Fruit fly (Drosophila melanogaster): ENCODE results near the gene CG13041.

The CG13041 gene

DNA sequence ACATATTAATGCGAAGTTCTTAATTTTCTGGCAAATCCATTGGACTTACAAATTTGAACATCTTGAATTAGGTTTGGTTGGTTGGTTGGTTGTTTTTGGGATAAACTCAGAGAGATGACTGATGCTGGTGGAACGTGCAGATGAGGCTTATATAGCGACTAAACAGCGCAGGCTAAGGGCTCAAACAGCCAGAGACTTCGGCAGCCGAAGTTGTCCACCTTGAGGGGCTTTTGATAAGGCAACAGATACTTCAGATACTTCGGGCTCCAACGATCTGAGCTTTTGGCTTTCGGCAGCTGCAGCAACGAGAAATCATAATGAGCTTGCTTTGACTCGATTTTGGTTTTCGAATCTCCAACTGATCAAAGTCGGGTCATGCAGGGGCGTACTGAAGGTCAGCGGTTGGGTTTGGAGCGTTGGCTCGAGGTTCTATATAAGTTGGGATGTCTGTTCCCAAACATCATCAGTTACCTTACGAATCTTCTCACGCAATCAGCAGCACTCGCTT, at the start of gene CG13041, which contains the start of gene CG13060:
Gene CG13041, minus strand, starts transcription at position 128 of the 508 bp plus-strand sequence.
Gene CG13060, plus strand, starts transcription at position 458 of the 508 bp plus-strand sequence.
- TF ChIP-seq cic (GFP tag; optimal IDR thresholded peaks at IDR 0.05) (no peak), Hr96 (GFP tag; optimal IDR thresholded peaks at IDR 0.05) (no peak), CG1620 (GFP tag; optimal IDR thresholded peaks at IDR 0.05) (no peak), Crg-1 (GFP tag; optimal IDR thresholded peaks at IDR 0.05) (no peak), CG11617 (GFP tag; optimal IDR thresholded peaks at IDR 0.05) (no peak), Clk (GFP tag; optimal IDR thresholded peaks at IDR 0.05) (no peak), pad (GFP tag; optimal IDR thresholded peaks at IDR 0.05) (no peak), cnc (optimal IDR thresholded peaks at IDR 0.05) (no peak), CG7045 (GFP tag; optimal IDR thresholded peaks at IDR 0.05) (no peak), kay (GFP tag; ENCODE audit: borderline replicate concordance) (no peak), CG14711 (tag; optimal IDR thresholded peaks at IDR 0.05) (no peak), tj (GFP tag; optimal IDR thresholded peaks at IDR 0.05) (no peak), bab1 (GFP tag; optimal IDR thresholded peaks at IDR 0.05) (no peak), Mnt (GFP tag; optimal IDR thresholded peaks at IDR 0.05) (no peak), CG12768 (GFP tag; optimal IDR thresholded peaks at IDR 0.05) (no peak), CG5204 (GFP tag; optimal IDR thresholded peaks at IDR 0.05) (no peak), CG33017 (tag; optimal IDR thresholded peaks at IDR 0.05) (no peak), CG7101 (tag; optimal IDR thresholded peaks at IDR 0.05) (no peak), ovo (GFP tag; optimal IDR thresholded peaks at IDR 0.05) (no peak), toe (GFP tag; optimal IDR thresholded peaks at IDR 0.05) (no peak)

DNA sequence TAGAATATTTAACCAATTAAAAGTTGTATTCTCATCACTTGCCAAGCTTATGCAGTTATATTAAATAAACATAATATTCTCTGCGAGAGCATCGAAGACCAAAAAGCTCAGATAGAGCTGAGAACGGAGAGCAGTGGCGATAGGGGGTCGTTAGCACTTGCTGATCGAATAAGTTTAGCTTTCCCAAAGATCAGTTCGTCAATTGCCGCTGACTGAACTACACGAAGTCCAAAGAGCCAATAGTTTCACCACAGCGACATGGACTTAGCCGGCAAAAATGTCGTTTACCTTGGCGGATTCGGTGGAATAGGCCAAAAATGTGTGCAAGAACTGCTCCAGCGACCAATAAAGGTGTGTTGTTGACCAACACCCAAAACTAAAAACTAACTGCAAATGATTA, 48.9 kb upstream of the CG13041 start, which contains the start of gene CG4842:
Gene CG4842, plus strand, starts transcription at position 191 of the 400 bp plus-strand sequence.
- no peak for TF ChIP-seq CG7045 (GFP tag; optimal IDR thresholded peaks at IDR 0.05)
- no peak for TF ChIP-seq cnc (optimal IDR thresholded peaks at IDR 0.05)
- TF ChIP-seq toe (GFP tag; optimal IDR thresholded peaks at IDR 0.05), result no peak
- TF ChIP-seq bab1 (GFP tag; optimal IDR thresholded peaks at IDR 0.05), result no peak
- no peak for TF ChIP-seq CG14711 (tag; optimal IDR thresholded peaks at IDR 0.05)
- TF ChIP-seq Hr96 (GFP tag; optimal IDR thresholded peaks at IDR 0.05), result no peak
- TF ChIP-seq Crg-1 (GFP tag; optimal IDR thresholded peaks at IDR 0.05), result no peak
- no peak for TF ChIP-seq pad (GFP tag; optimal IDR thresholded peaks at IDR 0.05)
- no peak for TF ChIP-seq cic (GFP tag; optimal IDR thresholded peaks at IDR 0.05)
- no peak for TF ChIP-seq CG33017 (tag; optimal IDR thresholded peaks at IDR 0.05)
- no peak for TF ChIP-seq kay (GFP tag; ENCODE audit: borderline replicate concordance)
- TF ChIP-seq ovo (GFP tag; optimal IDR thresholded peaks at IDR 0.05), result no peak
- TF ChIP-seq CG11617 (GFP tag; optimal IDR thresholded peaks at IDR 0.05), result no peak

DNA sequence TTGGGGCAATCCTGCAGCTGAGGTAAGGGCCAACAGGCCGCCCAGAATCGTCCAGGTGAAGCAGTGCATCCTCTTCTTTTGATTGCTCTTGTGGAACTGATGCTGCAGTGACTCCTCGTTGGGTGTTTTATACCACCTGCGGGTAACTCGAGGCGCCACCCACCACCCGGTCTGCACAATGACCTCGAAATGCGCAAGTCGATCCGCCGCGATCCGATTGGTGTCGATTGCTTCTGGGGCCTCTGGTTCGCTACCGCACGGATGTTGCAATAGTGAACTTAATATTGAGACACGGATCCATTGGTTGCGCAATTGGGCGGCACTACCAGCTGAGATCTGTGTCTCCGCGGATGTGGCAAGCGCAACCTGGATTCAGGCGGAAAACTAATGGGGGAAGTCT, 47.9 kb upstream of the CG13041 start, which contains the start of gene Cpr72Ec:
Gene Cpr72Ec, minus strand, starts transcription at position 101 of the 400 bp plus-strand sequence.
- no peak for TF ChIP-seq kay (GFP tag; ENCODE audit: borderline replicate concordance)
- TF ChIP-seq pad (GFP tag; optimal IDR thresholded peaks at IDR 0.05), result no peak
- no peak for TF ChIP-seq CG12768 (GFP tag; optimal IDR thresholded peaks at IDR 0.05)
- no peak for TF ChIP-seq CG7045 (GFP tag; optimal IDR thresholded peaks at IDR 0.05)
- TF ChIP-seq ovo (GFP tag; optimal IDR thresholded peaks at IDR 0.05), result no peak
- TF ChIP-seq CG14711 (tag; optimal IDR thresholded peaks at IDR 0.05), result no peak
- no peak for TF ChIP-seq Clk (GFP tag; optimal IDR thresholded peaks at IDR 0.05)
- no peak for TF ChIP-seq CG11617 (GFP tag; optimal IDR thresholded peaks at IDR 0.05)
- no peak for TF ChIP-seq Hr96 (GFP tag; optimal IDR thresholded peaks at IDR 0.05)
- no peak for TF ChIP-seq CG33017 (tag; optimal IDR thresholded peaks at IDR 0.05)
- TF ChIP-seq CG7101 (tag; optimal IDR thresholded peaks at IDR 0.05), result no peak
- TF ChIP-seq cnc (optimal IDR thresholded peaks at IDR 0.05), result no peak
- TF ChIP-seq CG5204 (GFP tag; optimal IDR thresholded peaks at IDR 0.05), result no peak
- TF ChIP-seq bab1 (GFP tag; optimal IDR thresholded peaks at IDR 0.05), result no peak
- TF ChIP-seq toe (GFP tag; optimal IDR thresholded peaks at IDR 0.05), result no peak
- TF ChIP-seq Crg-1 (GFP tag; optimal IDR thresholded peaks at IDR 0.05), result no peak
- TF ChIP-seq tj (GFP tag; optimal IDR thresholded peaks at IDR 0.05), result no peak
- TF ChIP-seq Mnt (GFP tag; optimal IDR thresholded peaks at IDR 0.05), result no peak
- no peak for TF ChIP-seq CG1620 (GFP tag; optimal IDR thresholded peaks at IDR 0.05)

DNA sequence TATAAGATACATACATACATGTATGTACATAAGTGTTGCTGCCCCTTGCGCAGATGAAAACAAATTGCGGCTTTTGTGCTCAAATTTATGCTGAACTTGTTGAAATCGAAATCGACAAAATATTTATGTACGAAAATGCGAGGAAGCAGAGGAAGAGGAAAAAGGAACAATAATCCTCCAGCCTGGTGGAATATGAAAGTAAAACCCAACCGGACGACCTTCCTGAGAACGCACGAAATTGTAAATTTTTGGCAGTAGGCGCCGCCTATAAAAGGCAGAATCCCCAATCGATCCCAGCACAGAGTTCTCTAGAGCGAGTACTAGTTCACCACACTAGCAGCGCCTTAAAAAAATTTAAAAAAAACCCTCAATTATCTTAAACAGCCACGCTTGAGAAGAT, 45.3 kb upstream of the CG13041 start, which contains the start of gene Cpr72Eb:
Gene Cpr72Eb, plus strand, starts transcription at position 301 of the 400 bp plus-strand sequence.
- TF ChIP-seq CG12768 (GFP tag; optimal IDR thresholded peaks at IDR 0.05), result no peak
- TF ChIP-seq Clk (GFP tag; optimal IDR thresholded peaks at IDR 0.05), result no peak
- TF ChIP-seq Crg-1 (GFP tag; optimal IDR thresholded peaks at IDR 0.05), result no peak
- TF ChIP-seq CG1620 (GFP tag; optimal IDR thresholded peaks at IDR 0.05), result no peak
- TF ChIP-seq CG5204 (GFP tag; optimal IDR thresholded peaks at IDR 0.05), result no peak
- TF ChIP-seq cnc (optimal IDR thresholded peaks at IDR 0.05), result no peak
- TF ChIP-seq CG14711 (tag; optimal IDR thresholded peaks at IDR 0.05), result no peak
- no peak for TF ChIP-seq kay (GFP tag; ENCODE audit: borderline replicate concordance)
- TF ChIP-seq tj (GFP tag; optimal IDR thresholded peaks at IDR 0.05), result no peak
- TF ChIP-seq ovo (GFP tag; optimal IDR thresholded peaks at IDR 0.05), result no peak
- no peak for TF ChIP-seq bab1 (GFP tag; optimal IDR thresholded peaks at IDR 0.05)
- no peak for TF ChIP-seq toe (GFP tag; optimal IDR thresholded peaks at IDR 0.05)
- TF ChIP-seq CG7101 (tag; optimal IDR thresholded peaks at IDR 0.05), result no peak
- TF ChIP-seq CG33017 (tag; optimal IDR thresholded peaks at IDR 0.05), result no peak
- TF ChIP-seq Mnt (GFP tag; optimal IDR thresholded peaks at IDR 0.05), result no peak
- TF ChIP-seq Hr96 (GFP tag; optimal IDR thresholded peaks at IDR 0.05), result no peak
- no peak for TF ChIP-seq pad (GFP tag; optimal IDR thresholded peaks at IDR 0.05)

DNA sequence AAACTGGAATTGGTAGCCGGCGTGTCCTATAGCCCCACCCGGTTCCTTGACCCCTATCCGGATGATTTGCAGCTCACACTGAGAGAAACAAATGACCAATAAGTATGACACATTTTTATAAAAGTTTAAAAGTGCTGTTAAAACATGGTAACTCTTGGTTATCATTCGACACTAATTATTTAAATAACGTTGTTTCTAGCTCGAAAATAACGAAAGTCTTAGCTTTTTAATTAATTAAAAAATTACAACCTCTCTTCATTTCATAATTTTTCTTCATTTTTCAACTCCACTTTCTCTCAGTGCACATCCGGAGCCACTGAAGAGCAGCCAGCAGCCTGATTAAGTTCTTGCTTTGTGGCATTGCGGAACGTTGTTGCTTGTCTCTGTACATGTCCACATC, 44.9 kb upstream of the CG13041 start:
- TF ChIP-seq CG5204 (GFP tag; optimal IDR thresholded peaks at IDR 0.05) (no peak), Clk (GFP tag; optimal IDR thresholded peaks at IDR 0.05) (no peak), CG7045 (GFP tag; optimal IDR thresholded peaks at IDR 0.05) (no peak), cnc (optimal IDR thresholded peaks at IDR 0.05) (no peak)

DNA sequence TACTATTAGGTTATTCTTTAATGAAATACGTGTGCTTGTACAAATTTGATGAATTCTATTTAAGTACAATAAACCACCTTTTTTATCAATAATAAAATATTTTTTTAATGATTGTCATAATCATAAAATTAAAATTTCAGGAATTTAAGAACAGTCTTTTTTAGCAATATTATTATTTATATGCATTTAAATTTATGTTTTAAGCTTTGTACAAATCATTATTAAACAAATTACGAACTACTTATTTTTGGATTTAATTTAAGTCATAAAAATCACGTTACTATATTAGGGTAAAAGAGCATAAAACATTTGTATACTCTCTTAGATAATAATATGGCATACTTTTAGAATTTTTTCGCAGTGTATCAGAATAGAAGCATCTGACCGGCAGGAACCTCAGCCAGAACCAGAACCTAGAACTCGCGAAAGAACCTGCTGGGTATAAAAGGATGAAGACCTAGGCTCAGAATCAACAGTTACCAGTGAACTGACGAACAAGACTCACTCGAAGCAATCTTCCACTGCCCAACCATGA, 42.9 kb upstream of the CG13041 start, which contains the start of gene Cpr72Ea:
Gene Cpr72Ea, plus strand, starts transcription at position 485 of the 535 bp plus-strand sequence.
- TF ChIP-seq CG7045 (GFP tag; optimal IDR thresholded peaks at IDR 0.05), result no peak
- no peak for TF ChIP-seq Hr96 (GFP tag; optimal IDR thresholded peaks at IDR 0.05)
- TF ChIP-seq pad (GFP tag; optimal IDR thresholded peaks at IDR 0.05), result no peak
- no peak for TF ChIP-seq tj (GFP tag; optimal IDR thresholded peaks at IDR 0.05)
- TF ChIP-seq bab1 (GFP tag; optimal IDR thresholded peaks at IDR 0.05), result no peak
- TF ChIP-seq CG5204 (GFP tag; optimal IDR thresholded peaks at IDR 0.05), result no peak
- TF ChIP-seq ovo (GFP tag; optimal IDR thresholded peaks at IDR 0.05), result no peak
- TF ChIP-seq Crg-1 (GFP tag; optimal IDR thresholded peaks at IDR 0.05), result no peak
